Fruit fly (Drosophila melanogaster): ENCODE measurements around the gene CG42613.

CG42613 gene

dm6 chr3R:18983614-18984185, 54.7 kb downstream of the CG42613 start, which contains the start of the genes snRNP-U1-C and gukh (continued):
- TF ChIP-seq rgr (GFP tag; optimal IDR thresholded peaks at IDR 0.05) (peak; percentile 84), brk (GFP tag; optimal IDR thresholded peaks at IDR 0.05) (peak; percentile 91), dmrt93B (GFP tag; optimal IDR thresholded peaks at IDR 0.05) (no peak), Abd-B (GFP tag; optimal IDR thresholded peaks at IDR 0.05) (no peak), pan (optimal IDR thresholded peaks at IDR 0.05) (no peak)

DNA sequence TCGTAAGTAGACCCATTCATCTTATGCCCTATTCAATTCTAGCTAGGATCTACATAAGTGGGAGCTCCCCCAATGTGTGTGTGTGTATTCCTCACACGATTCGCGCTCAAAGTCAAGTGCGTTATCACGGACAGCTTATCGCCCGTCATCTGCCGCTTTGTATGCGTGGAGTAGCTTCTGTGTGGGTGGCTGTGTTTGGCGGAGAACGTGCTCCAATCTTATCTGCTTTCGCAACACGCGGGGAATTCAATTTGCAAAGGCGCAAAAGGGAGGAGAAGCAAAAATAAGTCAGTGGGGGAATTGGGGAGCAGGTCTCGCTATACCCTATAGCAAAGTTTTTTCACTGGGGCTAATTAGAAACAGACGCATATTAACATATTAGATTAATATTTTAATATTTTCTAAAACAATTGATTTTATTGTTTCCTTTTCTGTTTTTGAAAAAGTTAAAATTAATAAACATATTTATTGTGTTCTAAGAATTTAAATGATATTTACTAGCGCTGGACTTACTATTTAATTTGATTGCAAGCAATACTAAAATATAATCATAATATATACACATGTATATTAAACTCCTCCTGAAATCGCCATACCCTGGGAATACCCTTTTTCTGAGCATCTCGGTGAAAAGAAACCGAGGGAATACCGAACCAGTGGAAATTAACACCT, 56.3 kb downstream of the CG42613 start:
- TF ChIP-seq Sp1 (GFP tag; optimal IDR thresholded peaks at IDR 0.05) (peak; percentile 86), Dfd (GFP tag; optimal IDR thresholded peaks at IDR 0.05) (no peak), psq (GFP tag; optimal IDR thresholded peaks at IDR 0.05) (peak; percentile 92), rgr (GFP tag; optimal IDR thresholded peaks at IDR 0.05) (peak; percentile 92), Mio (GFP tag; optimal IDR thresholded peaks at IDR 0.05) (no peak), dsf (GFP tag; optimal IDR thresholded peaks at IDR 0.05; ENCODE audit: borderline replicate concordance) (peak; percentile 3), Hnf4 (GFP tag; optimal IDR thresholded peaks at IDR 0.05) (peak; percentile 35), fru (GFP tag; optimal IDR thresholded peaks at IDR 0.05) (peak; percentile 77), dmrt93B (GFP tag; optimal IDR thresholded peaks at IDR 0.05) (peak; percentile 89), ey (GFP tag; optimal IDR thresholded peaks at IDR 0.05) (peak; percentile 83), HLH106 (tag; optimal IDR thresholded peaks at IDR 0.05) (peak; percentile 83), h (GFP tag; optimal IDR thresholded peaks at IDR 0.05) (peak; percentile 77), usp (GFP tag; optimal IDR thresholded peaks at IDR 0.05) (no peak), Rel (GFP tag; optimal IDR thresholded peaks at IDR 0.05) (no peak), Rel (tag; optimal IDR thresholded peaks at IDR 0.05) (peak; percentile 96), CG9705 (GFP tag; optimal IDR thresholded peaks at IDR 0.05) (peak; percentile 40), sage (GFP tag; optimal IDR thresholded peaks at IDR 0.05) (peak; percentile 28), Jra (GFP tag; optimal IDR thresholded peaks at IDR 0.05) (peak; percentile 2), brk (GFP tag; optimal IDR thresholded peaks at IDR 0.05) (peak; percentile 66), Dif (GFP tag; optimal IDR thresholded peaks at IDR 0.05; ENCODE audit: partially characterized antibody) (no peak), br (GFP tag; optimal IDR thresholded peaks at IDR 0.05) (peak; percentile 59), foxo (GFP tag; optimal IDR thresholded peaks at IDR 0.05) (peak in 1 of 2 experiments; percentile 94), jim (GFP tag; optimal IDR thresholded peaks at IDR 0.05) (no peak), pan (optimal IDR thresholded peaks at IDR 0.05) (no peak), CrebA (GFP tag; optimal IDR thresholded peaks at IDR 0.05; ENCODE audit: borderline replicate concordance) (no peak), OdsH (GFP tag; optimal IDR thresholded peaks at IDR 0.05) (peak; percentile 95), Abd-B (GFP tag; optimal IDR thresholded peaks at IDR 0.05) (no peak), woc (GFP tag; optimal IDR thresholded peaks at IDR 0.05) (peak; percentile 34)

dm6 chr3R:18986089-18986887, 57.3 kb downstream of the CG42613 start:
- peak in 1 of 2 experiments; percentile 32 for TF ChIP-seq foxo (GFP tag; optimal IDR thresholded peaks at IDR 0.05)
- no peak for TF ChIP-seq Rel (GFP tag; optimal IDR thresholded peaks at IDR 0.05)
- peak; percentile 45 for TF ChIP-seq Rel (tag; optimal IDR thresholded peaks at IDR 0.05)
- no peak for TF ChIP-seq Hr83 (GFP tag; optimal IDR thresholded peaks at IDR 0.05; ENCODE audit: poor library complexity, severe bottlenecking)
- peak in 1 of 2 experiments; percentile 23 for TF ChIP-seq dl (GFP tag; optimal IDR thresholded peaks at IDR 0.05; ENCODE audit: insufficient read depth in 1 of 2, partially characterized antibody in 2 of 2)
- TF ChIP-seq dmrt93B (GFP tag; optimal IDR thresholded peaks at IDR 0.05): no peak

All from whole organism, wandering third instar larva.